Worm (Caenorhabditis elegans) whole organism, L1 larva: ENCODE data around the gene T18D3.9.
A peak's percentile ranks its signal among the peaks of the same experiment; 100 is the strongest.

Experiments used
- C34B4.2 ChIP-seq: sonication (generic microtip); optimal IDR thresholded peaks from 2 replicates; lab custom pipeline; 2017; ENCODE audit warnings: mild to moderate bottlenecking, missing genetic modification characterization, missing compliant biosample characterization
- F16B12.6 ChIP-seq: fragments of 150-350 bp; optimal IDR thresholded peaks from 2 replicates; lab custom pipeline; 2014; ENCODE audit warnings: missing biosample characterization, missing genetic modification characterization
- Y116A8C.19 ChIP-seq: sonication (generic microtip); optimal IDR thresholded peaks from 2 replicates; lab custom pipeline; 2016; ENCODE audit warnings: missing compliant biosample characterization, missing genetic modification characterization, borderline replicate concordance
- aha-1 ChIP-seq: fragments of 150-350 bp; optimal IDR thresholded peaks from 2 replicates; lab custom pipeline; 2014; ENCODE audit warnings: missing biosample characterization, missing genetic modification characterization
- blmp-1 ChIP-seq: fragments of 150-350 bp; optimal IDR thresholded peaks from 2 replicates; lab custom pipeline; 2014; ENCODE audit warnings: missing biosample characterization, missing genetic modification characterization
- ceh-82 ChIP-seq, 3 experiments: fragments of 150-350 bp in 1 of 3; sonication (generic microtip) in 2 of 3; optimal IDR thresholded peaks; 2 replicates each; lab custom pipeline; 2014 to 2017; ENCODE audit warnings: missing biosample characterization in 3 of 3, missing genetic modification characterization in 3 of 3
- ceh-88 ChIP-seq: fragments of 200-800 bp; sonication (Bioruptor generic); IDR thresholded peaks from 2 replicates; pipeline ENCODE4 v1.3.6; 2022; ENCODE audit warnings: missing genetic modification characterization, missing compliant biosample characterization
- ceh-90 ChIP-seq: sonication (generic microtip); optimal IDR thresholded peaks from 2 replicates; lab custom pipeline; 2016; ENCODE audit warnings: missing genetic modification characterization, missing compliant biosample characterization
- dpl-1 ChIP-seq, 3 experiments: fragments of 150-350 bp in 2 of 3; sonication (generic microtip) in 1 of 3; optimal IDR thresholded peaks; 2 replicates each; lab custom pipeline; 2014 to 2017; ENCODE audit warnings: missing biosample characterization in 3 of 3, missing genetic modification characterization in 3 of 3, missing genetic modification reagents in 3 of 3
- efl-3 ChIP-seq: fragments of 200-800 bp; sonication (Bioruptor generic); optimal IDR thresholded peaks from 2 replicates; lab custom pipeline; 2018; ENCODE audit warnings: mild to moderate bottlenecking, missing genetic modification characterization, missing compliant biosample characterization
- egl-13 ChIP-seq: sonication (generic microtip); optimal IDR thresholded peaks from 2 replicates; lab custom pipeline; 2016; ENCODE audit warnings: missing genotype, missing genetic modification reagents, missing genetic modification characterization, missing compliant biosample characterization
- elt-2 ChIP-seq: sonication (generic microtip); optimal IDR thresholded peaks from 2 replicates; lab custom pipeline; 2016; ENCODE audit warnings: missing genetic modification characterization, mild to moderate bottlenecking, inconsistent platforms, missing compliant biosample characterization, missing genetic modification reagents
- fkh-10 ChIP-seq: sonication (generic microtip); optimal IDR thresholded peaks from 2 replicates; lab custom pipeline; 2017; ENCODE audit warnings: missing biosample characterization, missing genetic modification reagents, missing genetic modification characterization
- fkh-4 ChIP-seq: sonication (generic microtip); optimal IDR thresholded peaks from 2 replicates; lab custom pipeline; 2016; ENCODE audit warnings: missing compliant biosample characterization, missing genetic modification characterization, borderline replicate concordance
- fkh-8 ChIP-seq: sonication (generic microtip); optimal IDR thresholded peaks from 2 replicates; lab custom pipeline; 2016; ENCODE audit warnings: mild to moderate bottlenecking, missing genetic modification characterization, missing compliant biosample characterization
- hlh-17 ChIP-seq: fragments of 200-800 bp; sonication (Bioruptor generic); optimal IDR thresholded peaks from 2 replicates; lab custom pipeline; 2018; ENCODE audit warnings: missing genetic modification characterization, mild to moderate bottlenecking, missing compliant biosample characterization, moderate library complexity, borderline replicate concordance
- hlh-4 ChIP-seq: sonication (generic microtip); optimal IDR thresholded peaks from 2 replicates; lab custom pipeline; 2016; ENCODE audit warnings: mild to moderate bottlenecking, missing genetic modification characterization, missing compliant biosample characterization
- irx-1 ChIP-seq: sonication (generic microtip); optimal IDR thresholded peaks from 2 replicates; lab custom pipeline; 2016; ENCODE audit warnings: missing genetic modification characterization, missing compliant biosample characterization
- jun-1 ChIP-seq: fragments of 150-350 bp; optimal IDR thresholded peaks from 2 replicates; lab custom pipeline; 2014; ENCODE audit warnings: missing biosample characterization, missing genetic modification reagents, missing genetic modification characterization
- lin-14 ChIP-seq: fragments of 200-800 bp; sonication (Bioruptor generic); optimal IDR thresholded peaks from 2 replicates; lab custom pipeline; 2018; ENCODE audit warnings: mild to moderate bottlenecking, missing genetic modification characterization, moderate library complexity, missing compliant biosample characterization
- lin-35 ChIP-seq, 2 experiments: fragments of 150-350 bp; optimal IDR thresholded peaks; 2 replicates each; lab custom pipeline; 2014; ENCODE audit warnings: missing biosample characterization in 2 of 2, missing genetic modification characterization in 2 of 2, missing genetic modification reagents in 2 of 2
- lin-39 ChIP-seq: fragments of 150-350 bp; optimal IDR thresholded peaks from 2 replicates; lab custom pipeline; 2014; ENCODE audit warnings: missing biosample characterization, missing genetic modification reagents, missing genetic modification characterization
- lsy-2 ChIP-seq, 2 experiments: fragments of 150-350 bp; optimal IDR thresholded peaks; 2 replicates each; lab custom pipeline; 2014; ENCODE audit warnings: missing biosample characterization in 2 of 2, missing genetic modification characterization in 2 of 2
- mab-9 ChIP-seq: fragments of 200-800 bp; sonication (Bioruptor generic); IDR thresholded peaks from 2 replicates; pipeline ENCODE4 v1.3.6; 2022; ENCODE audit warnings: missing genetic modification reagents, missing genetic modification characterization, missing compliant biosample characterization
- mef-2 ChIP-seq: fragments of 150-350 bp; optimal IDR thresholded peaks from 2 replicates; lab custom pipeline; 2014; ENCODE audit warnings: missing biosample characterization, missing genetic modification characterization
- mep-1 ChIP-seq: fragments of 150-350 bp; optimal IDR thresholded peaks from 2 replicates; lab custom pipeline; 2014; ENCODE audit warnings: missing biosample characterization, missing genetic modification characterization
- nhr-19 ChIP-seq: fragments of 200-800 bp; sonication (Bioruptor generic); conservative IDR thresholded peaks from 2 replicates; pipeline ENCODE4 v1.3.6; 2022; ENCODE audit warnings: missing genetic modification characterization, missing compliant biosample characterization
- nhr-20 ChIP-seq: sonication (generic microtip); optimal IDR thresholded peaks from 2 replicates; lab custom pipeline; 2016; ENCODE audit warnings: mild to moderate bottlenecking, missing genetic modification characterization, missing compliant biosample characterization
- nhr-28 ChIP-seq: fragments of 150-350 bp; optimal IDR thresholded peaks from 2 replicates; lab custom pipeline; 2014; ENCODE audit warnings: missing biosample characterization, missing genetic modification characterization
- nhr-47 ChIP-seq: sonication (generic microtip); optimal IDR thresholded peaks from 2 replicates; lab custom pipeline; 2016; ENCODE audit warnings: mild to moderate bottlenecking, missing genetic modification characterization, moderate library complexity, missing compliant biosample characterization
- nhr-71 ChIP-seq: sonication (generic microtip); optimal IDR thresholded peaks from 2 replicates; lab custom pipeline; 2016; ENCODE audit warnings: mild to moderate bottlenecking, missing genetic modification characterization, moderate library complexity, missing compliant biosample characterization
- nhr-77 ChIP-seq: fragments of 150-350 bp; optimal IDR thresholded peaks from 2 replicates; lab custom pipeline; 2014; ENCODE audit warnings: missing biosample characterization, missing genetic modification characterization
- nhr-85 ChIP-seq: sonication (generic microtip); peaks from one replicate; lab custom pipeline; 2016; ENCODE audit warnings: missing genetic modification characterization, inconsistent platforms, missing compliant biosample characterization
- pax-3 ChIP-seq: fragments of 200-800 bp; sonication (Bioruptor generic); optimal IDR thresholded peaks from 2 replicates; lab custom pipeline; 2018; ENCODE audit warnings: mild to moderate bottlenecking, missing genetic modification characterization, moderate library complexity, missing compliant biosample characterization
- rnt-1 ChIP-seq: sonication (generic microtip); optimal IDR thresholded peaks from 2 replicates; lab custom pipeline; 2016; ENCODE audit warnings: mild to moderate bottlenecking, missing genetic modification characterization, moderate library complexity, missing compliant biosample characterization
- snpc-4 ChIP-seq: fragments of 150-350 bp; optimal IDR thresholded peaks from 2 replicates; lab custom pipeline; 2014; ENCODE audit warnings: missing biosample characterization, missing genetic modification characterization
- snu-23 ChIP-seq: sonication (generic microtip); optimal IDR thresholded peaks from 2 replicates; lab custom pipeline; 2016; ENCODE audit warnings: missing genetic modification characterization, missing compliant biosample characterization
- sox-4 ChIP-seq: sonication (generic microtip); optimal IDR thresholded peaks from 2 replicates; lab custom pipeline; 2016; ENCODE audit warnings: missing genetic modification characterization, missing compliant biosample characterization
- sptf-1 ChIP-seq: fragments of 150-350 bp; optimal IDR thresholded peaks from 2 replicates; lab custom pipeline; 2014; ENCODE audit warnings: missing biosample characterization, missing genetic modification characterization
- swsn-7 ChIP-seq: sonication (generic microtip); optimal IDR thresholded peaks from 2 replicates; lab custom pipeline; 2016; ENCODE audit warnings: missing genetic modification characterization, missing compliant biosample characterization
- tbx-2 ChIP-seq: sonication (generic microtip); optimal IDR thresholded peaks from 2 replicates; lab custom pipeline; 2016; ENCODE audit warnings: missing genetic modification characterization, missing compliant biosample characterization
- tlp-1 ChIP-seq: fragments of 150-350 bp; optimal IDR thresholded peaks from 2 replicates; lab custom pipeline; 2014; ENCODE audit warnings: missing biosample characterization, missing genetic modification characterization
- unc-130 ChIP-seq: fragments of 150-350 bp; optimal IDR thresholded peaks from 2 replicates; lab custom pipeline; 2017; ENCODE audit warnings: missing biosample characterization, missing genetic modification characterization, inconsistent platforms
- unc-30 ChIP-seq: sonication (generic microtip); optimal IDR thresholded peaks from 2 replicates; lab custom pipeline; 2017; ENCODE audit warnings: missing biosample characterization, missing genetic modification characterization
- unc-98 ChIP-seq: fragments of 200-800 bp; sonication (Bioruptor generic); IDR thresholded peaks from 2 replicates; pipeline ENCODE4 v1.3.6; 2022; ENCODE audit warnings: missing genetic modification characterization, missing compliant biosample characterization
- vab-15 ChIP-seq: sonication (generic microtip); optimal IDR thresholded peaks from 2 replicates; lab custom pipeline; 2017; ENCODE audit warnings: missing genotype, mild to moderate bottlenecking, missing genetic modification characterization, missing compliant biosample characterization
- xbp-1 ChIP-seq: sonication (generic microtip); optimal IDR thresholded peaks from 2 replicates; lab custom pipeline; 2016; ENCODE audit warnings: missing genetic modification characterization, missing compliant biosample characterization
- zag-1 ChIP-seq: fragments of 150-350 bp; optimal IDR thresholded peaks from 2 replicates; lab custom pipeline; 2014; ENCODE audit warnings: missing biosample characterization, missing genetic modification characterization
- ztf-11 ChIP-seq, 2 experiments: sonication (generic microtip); optimal IDR thresholded peaks; 2 replicates each; lab custom pipeline; 2016 to 2017; ENCODE audit warnings: missing genetic modification characterization in 2 of 2, missing biosample characterization in 1 of 2, missing compliant biosample characterization in 1 of 2
- ztf-4 ChIP-seq: fragments of 150-350 bp; optimal IDR thresholded peaks from 2 replicates; lab custom pipeline; 2014; ENCODE audit warnings: missing biosample characterization, missing genetic modification characterization

T18D3.9 gene

DNA sequence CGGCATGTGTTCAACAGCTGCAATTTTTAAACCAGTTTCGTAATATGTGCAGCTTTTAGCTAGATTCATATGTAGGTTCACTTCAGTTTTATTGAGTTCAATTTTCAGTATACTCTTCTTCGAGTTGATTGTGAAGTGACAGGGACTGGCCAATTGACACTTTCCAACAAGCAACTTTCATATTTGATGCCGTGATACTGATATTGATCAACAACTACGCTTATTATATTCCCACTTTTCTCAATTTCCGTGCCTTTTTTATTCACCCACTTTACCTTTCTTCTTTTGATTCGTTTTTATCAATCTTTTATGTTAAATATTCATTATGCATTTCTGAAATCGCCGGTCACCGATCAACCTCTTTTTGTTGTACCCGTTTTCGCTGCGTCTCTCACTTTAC lies 29.8 kb upstream of the T18D3.9 start:
- TF ChIP-seq mef-2 (tag; lab: Kevin White, UChicago) = no peak
- TF ChIP-seq nhr-85 = no peak
- TF ChIP-seq ztf-4 = no peak

DNA sequence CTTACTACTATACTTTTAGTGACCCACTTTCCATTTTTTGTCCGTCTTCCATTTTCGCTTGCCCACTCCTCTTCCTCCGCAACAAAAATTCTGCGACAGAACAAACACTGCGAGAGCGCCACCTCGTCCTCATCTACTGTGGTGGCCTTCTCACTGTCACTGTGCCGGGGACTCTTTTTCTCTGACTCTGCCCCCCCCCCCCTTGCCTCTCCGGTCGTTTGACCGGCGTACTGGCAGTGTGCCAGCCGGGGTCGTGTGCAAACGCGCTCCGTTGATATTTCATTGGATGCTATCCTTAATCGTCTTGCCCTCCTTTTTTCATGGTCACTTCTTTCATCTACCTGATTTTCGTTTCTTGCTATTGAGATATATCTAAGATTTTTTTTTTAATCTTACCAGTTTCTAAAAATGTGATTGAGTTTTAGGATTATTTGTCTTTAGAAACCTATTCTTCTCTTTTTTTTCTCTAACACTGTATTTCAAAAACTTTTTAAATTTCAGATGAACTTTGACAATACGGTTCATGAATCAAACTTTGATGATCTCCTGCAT lies 26.3 kb upstream of the T18D3.9 start, which contains the start of gene atf-6:
Gene atf-6 (plus strand): TSS at position 502 of the 552 bp plus-strand sequence.
- TF ChIP-seq nhr-19 (GFP tag; lab: Robert Waterston, UW) (peak; percentile 87), nhr-71 (tag; lab: Kevin White, UChicago) (peak; percentile 91), C34B4.2 (tag; lab: Kevin White, UChicago) (no peak), hlh-17 (GFP tag; lab: Kevin White, UChicago) (no peak), unc-30 (tag; lab: Kevin White, UChicago) (no peak), nhr-77 (tag; lab: Kevin White, UChicago) (peak; percentile 71), lin-35 (GFP tag; optimal IDR thresholded peaks at IDR 0.05; lab: Kevin White, UChicago) (peak; percentile 67 to 76), unc-130 (tag; lab: Kevin White, UChicago) (peak; percentile 55), unc-98 (GFP tag; lab: Robert Waterston, UW) (no peak), egl-13 (tag; lab: Kevin White, UChicago) (peak; percentile 78), irx-1 (tag; lab: Kevin White, UChicago) (peak; percentile 54), aha-1 (tag; lab: Kevin White, UChicago) (no peak), jun-1 (peak; percentile 72), snpc-4 (tag; lab: Kevin White, UChicago) (peak; percentile 66), sptf-1 (tag; lab: Kevin White, UChicago) (no peak), zag-1 (tag; lab: Kevin White, UChicago) (no peak), ceh-82 (tag; optimal IDR thresholded peaks at IDR 0.05; lab: Kevin White, UChicago) (peak; percentile 55 to 93 (median 56)), hlh-4 (tag; lab: Kevin White, UChicago) (no peak), ceh-88 (no peak; the same call in 1 of the 2 replicates), ztf-4 (no peak), vab-15 (tag; lab: Kevin White, UChicago) (peak; percentile 54), lsy-2 (tag; optimal IDR thresholded peaks at IDR 0.05; lab: Kevin White, UChicago) (peak; percentile 75 to 76), F16B12.6 (tag; lab: Kevin White, UChicago) (peak; percentile 34), mef-2 (tag; lab: Kevin White, UChicago) (peak; percentile 12), rnt-1 (peak; percentile 79), Y116A8C.19 (no peak), mab-9 (peak; percentile 49; the same call in 1 of the 2 replicates), blmp-1 (tag; lab: Kevin White, UChicago) (peak; percentile 84), fkh-8 (tag; lab: Kevin White, UChicago) (peak; percentile 77), ztf-11 (tag; optimal IDR thresholded peaks at IDR 0.05; lab: Kevin White, UChicago) (peak in 1 of 2 experiments; percentile 74), efl-3 (GFP tag; lab: Kevin White, UChicago) (no peak), fkh-10 (GFP tag; lab: Kevin White, UChicago) (peak; percentile 73), lin-39 (tag; lab: Kevin White, UChicago) (peak; percentile 44), nhr-47 (peak; percentile 86), xbp-1 (peak; percentile 82), fkh-4 (tag; lab: Kevin White, UChicago) (no peak), nhr-28 (tag; lab: Kevin White, UChicago) (no peak), lin-14 (GFP tag; lab: Kevin White, UChicago) (peak; percentile 97), elt-2 (tag; lab: Kevin White, UChicago) (peak; percentile 67), nhr-20 (tag; lab: Kevin White, UChicago) (peak; percentile 93), nhr-85 (peak; percentile 97), sox-4 (tag; lab: Kevin White, UChicago) (peak; percentile 29), ceh-90 (tag; lab: Kevin White, UChicago) (no peak), snu-23 (GFP tag; lab: Kevin White, UChicago) (peak; percentile 90), mep-1 (tag; lab: Kevin White, UChicago) (peak; percentile 81), tbx-2 (tag; lab: Kevin White, UChicago) (peak; percentile 81), pax-3 (tag; lab: Kevin White, UChicago) (no peak), tlp-1 (no peak), dpl-1 (GFP tag; optimal IDR thresholded peaks at IDR 0.05; lab: Kevin White, UChicago) (peak; percentile 42 to 49 (median 48)), swsn-7 (tag; lab: Kevin White, UChicago) (peak; percentile 92)
